Fruit fly (Drosophila melanogaster) whole organism, embryonic: ENCODE measurements around the gene CG11085.

Source experiments
- Adf1 ChIP-seq: fragments of 200-800 bp; sonication (Bioruptor generic); IDR thresholded peaks from 2 replicates; pipeline ENCODE4 v1.3.6; 2022; ENCODE audit warnings: missing biosample characterization, missing genetic modification characterization
- BEAF-32 ChIP-seq: fragments of 200-800 bp; sonication (Bioruptor generic); optimal IDR thresholded peaks from 3 replicates; lab custom pipeline; 2017; ENCODE audit warnings: missing biosample characterization, missing genetic modification characterization, mild to moderate bottlenecking, moderate library complexity, missing genetic modification reagents
- Blimp-1 ChIP-seq: fragments of 200-800 bp; sonication (Bioruptor generic); optimal IDR thresholded peaks from 3 replicates; lab custom pipeline; 2018; ENCODE audit warnings: missing biosample characterization, missing genetic modification characterization, mild to moderate bottlenecking, moderate library complexity, missing genetic modification reagents
- CG10267 ChIP-seq: fragments of 200-800 bp; sonication (Bioruptor generic); optimal IDR thresholded peaks from 2 replicates; lab custom pipeline; 2018; ENCODE audit warnings: missing biosample characterization, mild to moderate bottlenecking, missing genetic modification characterization, moderate library complexity
- CG10654 ChIP-seq: fragments of 200-800 bp; sonication (Bioruptor generic); optimal IDR thresholded peaks from 2 replicates; lab custom pipeline; 2016; ENCODE audit warnings: missing biosample characterization, missing genetic modification characterization
- CG12769 ChIP-seq: fragments of 200-800 bp; sonication (Bioruptor generic); optimal IDR thresholded peaks from 2 replicates; lab custom pipeline; 2019; ENCODE audit warnings: missing biosample characterization, mild to moderate bottlenecking, missing genetic modification characterization, moderate library complexity
- CG13624 ChIP-seq: fragments of 200-800 bp; sonication (Bioruptor generic); optimal IDR thresholded peaks from 2 replicates; lab custom pipeline; 2016; ENCODE audit warnings: missing biosample characterization, missing genetic modification characterization
- CG14667 ChIP-seq: fragments of 200-800 bp; sonication (Bioruptor generic); IDR thresholded peaks from 2 replicates; pipeline ENCODE4 v1.3.6; 2022; ENCODE audit warnings: missing biosample characterization, missing genetic modification characterization
- CG15269 ChIP-seq: fragments of 200-800 bp; sonication (Bioruptor generic); optimal IDR thresholded peaks from 2 replicates; lab custom pipeline; 2018; ENCODE audit warnings: missing biosample characterization, mild to moderate bottlenecking, missing genetic modification characterization, moderate library complexity
- CG16779 ChIP-seq: fragments of 200-800 bp; sonication (Bioruptor generic); IDR thresholded peaks from 2 replicates; pipeline ENCODE4 v1.3.6; 2022; ENCODE audit warnings: missing biosample characterization, missing genetic modification characterization
- CG16813 ChIP-seq: fragments of 200-800 bp; sonication (Bioruptor generic); IDR thresholded peaks from 3 replicates; pipeline ENCODE4 v1.3.6; 2022; ENCODE audit warnings: missing biosample characterization, missing genetic modification characterization; ENCODE audit not compliant: partially characterized antibody
- CG16863 ChIP-seq: fragments of 200-800 bp; sonication (Bioruptor generic); optimal IDR thresholded peaks from 3 replicates; lab custom pipeline; 2016; ENCODE audit warnings: missing biosample characterization, missing genetic modification characterization
- CG17186 ChIP-seq: fragments of 200-800 bp; sonication (Bioruptor generic); optimal IDR thresholded peaks from 3 replicates; lab custom pipeline; 2017; ENCODE audit warnings: missing biosample characterization, missing genetic modification reagents, missing genetic modification characterization
- CG17612 ChIP-seq: fragments of 200-800 bp; sonication (Bioruptor generic); IDR thresholded peaks from 2 replicates; pipeline ENCODE4 v1.3.6; 2022; ENCODE audit warnings: missing biosample characterization, missing genetic modification characterization
- CG31388 ChIP-seq: fragments of 200-800 bp; sonication (Bioruptor generic); optimal IDR thresholded peaks from 2 replicates; lab custom pipeline; 2016; ENCODE audit warnings: missing biosample characterization, missing genetic modification characterization
- CG3995 ChIP-seq: fragments of 200-800 bp; sonication (Bioruptor generic); optimal IDR thresholded peaks from 3 replicates; lab custom pipeline; 2016; ENCODE audit warnings: missing biosample characterization, missing genetic modification characterization
- CG4328 ChIP-seq: fragments of 200-800 bp; sonication (Bioruptor generic); optimal IDR thresholded peaks from 3 replicates; lab custom pipeline; 2017; ENCODE audit warnings: missing biosample characterization, missing genetic modification reagents, missing genetic modification characterization
- CG43689 ChIP-seq: fragments of 200-800 bp; sonication (Bioruptor generic); IDR thresholded peaks from 2 replicates; pipeline ENCODE4 v1.3.6; 2022; ENCODE audit warnings: missing biosample characterization, missing genetic modification characterization
- CG7928 ChIP-seq: fragments of 200-800 bp; sonication (Bioruptor generic); optimal IDR thresholded peaks from 2 replicates; lab custom pipeline; 2017; ENCODE audit warnings: missing biosample characterization, mild to moderate bottlenecking, missing genetic modification characterization
- CG8089 ChIP-seq: fragments of 200-800 bp; sonication (Bioruptor generic); optimal IDR thresholded peaks from 3 replicates; lab custom pipeline; 2016; ENCODE audit warnings: missing biosample characterization, missing genetic modification characterization
- CG9797 ChIP-seq: fragments of 200-800 bp; sonication (Bioruptor generic); optimal IDR thresholded peaks from 3 replicates; lab custom pipeline; 2018; ENCODE audit warnings: missing biosample characterization, mild to moderate bottlenecking, missing genetic modification characterization
- Dfd ChIP-seq, 2 experiments: fragments of >200 bp; optimal IDR thresholded peaks; 2 replicates each; lab custom pipeline; 2017; ENCODE audit warnings: missing biosample characterization in 2 of 2, missing genetic modification characterization in 2 of 2
- Gug ChIP-seq: fragments of 200-800 bp; sonication (Bioruptor generic); IDR thresholded peaks from 4 replicates; pipeline ENCODE4 v1.3.6; 2022; ENCODE audit warnings: missing biosample characterization, missing genetic modification characterization
- Lhr ChIP-seq: fragments of 200-800 bp; sonication (Bioruptor generic); optimal IDR thresholded peaks from 3 replicates; lab custom pipeline; 2017; ENCODE audit warnings: mild to moderate bottlenecking, missing biosample characterization, missing genetic modification reagents, missing genetic modification characterization
- MESR4 ChIP-seq: fragments of 200-800 bp; sonication (Bioruptor generic); optimal IDR thresholded peaks from 2 replicates; lab custom pipeline; 2018; ENCODE audit warnings: missing biosample characterization, mild to moderate bottlenecking, missing genetic modification characterization, moderate library complexity
- Med ChIP-seq: fragments of 200-800 bp; sonication (Bioruptor generic); peaks from one replicate; lab custom pipeline; 2016; ENCODE audit warnings: missing biosample characterization, missing genetic modification characterization, mild to moderate bottlenecking, inconsistent platforms, moderate library complexity
- Meics ChIP-seq: fragments of 200-800 bp; sonication (Bioruptor generic); optimal IDR thresholded peaks from 2 replicates; lab custom pipeline; 2017; ENCODE audit warnings: missing biosample characterization, mild to moderate bottlenecking, missing genetic modification characterization
- Mrtf ChIP-seq: fragments of 200-800 bp; sonication (Bioruptor generic); IDR thresholded peaks from 3 replicates; pipeline ENCODE4 v1.3.6; 2022; ENCODE audit warnings: missing biosample characterization, missing genetic modification characterization
- Myb ChIP-seq: fragments of 200-800 bp; sonication (Bioruptor generic); optimal IDR thresholded peaks from 2 replicates; lab custom pipeline; 2016; ENCODE audit warnings: missing biosample characterization, missing genetic modification characterization
- Trl ChIP-seq, 3 experiments: fragments of >200 bp in 2 of 3; fragments of 200-800 bp in 1 of 3; sonication (Bioruptor generic) in 1 of 3; optimal IDR thresholded peaks; 2 replicates in 1 of 3; 3 replicates in 2 of 3; lab custom pipeline; 2016 to 2017; ENCODE audit warnings: missing biosample characterization in 1 of 3, missing genetic modification characterization in 1 of 3
- bab2 ChIP-seq: fragments of 200-800 bp; sonication (Bioruptor generic); optimal IDR thresholded peaks from 2 replicates; lab custom pipeline; 2016; ENCODE audit warnings: missing biosample characterization, missing genetic modification characterization
- cato ChIP-seq: fragments of 200-800 bp; sonication (Bioruptor generic); optimal IDR thresholded peaks from 2 replicates; lab custom pipeline; 2016; ENCODE audit warnings: missing biosample characterization, missing genetic modification characterization, borderline replicate concordance
- dimm ChIP-seq: fragments of 200-800 bp; sonication (Bioruptor generic); IDR thresholded peaks from 2 replicates; pipeline ENCODE4 v1.3.6; 2022; ENCODE audit warnings: missing biosample characterization, missing genetic modification characterization
- dmrt99B ChIP-seq: fragments of 200-800 bp; sonication (Bioruptor generic); optimal IDR thresholded peaks from 2 replicates; lab custom pipeline; 2018; ENCODE audit warnings: missing biosample characterization, mild to moderate bottlenecking, missing genetic modification characterization, moderate library complexity
- ems ChIP-seq: fragments of 200-800 bp; sonication (Bioruptor generic); optimal IDR thresholded peaks from 3 replicates; lab custom pipeline; 2016; ENCODE audit warnings: missing biosample characterization, missing genetic modification characterization
- fd102C ChIP-seq: fragments of 200-800 bp; sonication (Bioruptor generic); optimal IDR thresholded peaks from 2 replicates; lab custom pipeline; 2018; ENCODE audit warnings: missing biosample characterization, mild to moderate bottlenecking, missing genetic modification characterization, moderate library complexity
- fd64A ChIP-seq: fragments of 200-800 bp; sonication (Bioruptor generic); optimal IDR thresholded peaks from 3 replicates; lab custom pipeline; 2018; ENCODE audit warnings: missing biosample characterization, mild to moderate bottlenecking, missing genetic modification characterization
- gt ChIP-seq: fragments of 200-800 bp; sonication (Bioruptor generic); IDR thresholded peaks from 2 replicates; pipeline ENCODE4 v1.3.6; 2022; ENCODE audit warnings: missing biosample characterization, missing genetic modification characterization
- hkb ChIP-seq, 2 experiments: fragments of 200-800 bp in 1 of 2; fragments of >200 bp in 1 of 2; sonication (Bioruptor generic) in 1 of 2; IDR thresholded peaks in 1 of 2; optimal IDR thresholded peaks in 1 of 2; 2 replicates each; pipeline versions ENCODE4 v1.3.6 to Lab custom; 2017 to 2022; ENCODE audit warnings: missing biosample characterization in 1 of 2, missing genetic modification characterization in 1 of 2
- knrl ChIP-seq: fragments of 200-800 bp; sonication (Bioruptor generic); IDR thresholded peaks from 3 replicates; pipeline ENCODE4 v1.3.6; 2022; ENCODE audit warnings: missing biosample characterization, missing genetic modification characterization; ENCODE audit not compliant: partially characterized antibody
- maf-S ChIP-seq: fragments of 200-800 bp; sonication (Bioruptor generic); optimal IDR thresholded peaks from 2 replicates; lab custom pipeline; 2016; ENCODE audit warnings: missing biosample characterization, missing genetic modification characterization
- psq ChIP-seq: fragments of 200-800 bp; sonication (Bioruptor generic); optimal IDR thresholded peaks from 2 replicates; lab custom pipeline; 2017; ENCODE audit warnings: missing biosample characterization, missing genetic modification characterization
- ranshi ChIP-seq: fragments of 200-800 bp; sonication (Bioruptor generic); IDR thresholded peaks from 2 replicates; pipeline ENCODE4 v1.3.6; 2022; ENCODE audit warnings: missing biosample characterization, missing genetic modification characterization
- sc ChIP-seq, 3 experiments: fragments of >200 bp in 2 of 3; fragments of 200-800 bp in 1 of 3; sonication (Bioruptor generic) in 1 of 3; optimal IDR thresholded peaks; 2 replicates in 2 of 3; 3 replicates in 1 of 3; lab custom pipeline; 2017; ENCODE audit warnings: mild to moderate bottlenecking in 1 of 3, missing biosample characterization in 1 of 3, missing genetic modification characterization in 1 of 3, missing genetic modification reagents in 1 of 3
- sens-2 ChIP-seq: fragments of 200-800 bp; sonication (Bioruptor generic); IDR thresholded peaks from 2 replicates; pipeline ENCODE4 v1.3.6; 2022; ENCODE audit warnings: missing biosample characterization, missing genetic modification characterization
- sqz ChIP-seq: fragments of 200-800 bp; sonication (Bioruptor generic); optimal IDR thresholded peaks from 3 replicates; lab custom pipeline; 2018; ENCODE audit warnings: missing biosample characterization, mild to moderate bottlenecking, missing genetic modification characterization
- tna ChIP-seq: fragments of 200-800 bp; sonication (Bioruptor generic); IDR thresholded peaks from 2 replicates; pipeline ENCODE4 v1.3.6; 2022; ENCODE audit warnings: missing biosample characterization, missing genetic modification characterization; ENCODE audit not compliant: partially characterized antibody
- unc-4 ChIP-seq: fragments of 200-800 bp; sonication (Bioruptor generic); IDR thresholded peaks from 2 replicates; pipeline ENCODE4 v1.3.6; 2022; ENCODE audit warnings: missing biosample characterization, missing genetic modification characterization; ENCODE audit not compliant: partially characterized antibody
- wek ChIP-seq: fragments of 200-800 bp; sonication (Bioruptor generic); optimal IDR thresholded peaks from 3 replicates; lab custom pipeline; 2018; ENCODE audit warnings: missing biosample characterization, mild to moderate bottlenecking, missing genetic modification characterization, moderate library complexity

Gene CG11085

dm6 chrX:12629564-12629963 lies 13.4 kb downstream of the CG11085 start, which contains the start of the genes Aven and CG2540 (continued):
- peak; percentile 88 for TF ChIP-seq CG15269 (tag; lab: Kevin White, UChicago)
- TF ChIP-seq BEAF-32 (GFP tag; lab: Kevin White, UChicago), result peak; percentile 14
- TF ChIP-seq CG16779, result no peak
- no peak for TF ChIP-seq CG13624 (GFP tag; lab: Kevin White, UChicago)
- TF ChIP-seq fd64A (GFP tag; lab: Kevin White, UChicago), result no peak
- TF ChIP-seq CG9797 (GFP tag; lab: Kevin White, UChicago), result peak; percentile 11
- peak; percentile 7; the same call in 1 of the 2 replicates for TF ChIP-seq sens-2 (GFP tag; lab: Robert Waterston, UW)
- no peak for TF ChIP-seq Myb
- no peak for TF ChIP-seq dimm (GFP tag; lab: Robert Waterston, UW)
- 0 out of 4 replicates have a peak, but pooled peaks have one; percentile 8 for TF ChIP-seq Gug
- no peak for TF ChIP-seq Trl (optimal IDR thresholded peaks at IDR 0.05; lab: Kevin White, UChicago)
- TF ChIP-seq Trl (GFP tag; optimal IDR thresholded peaks at IDR 0.05; lab: Kevin White, UChicago), result no peak
- TF ChIP-seq CG10267 (tag; lab: Kevin White, UChicago), result peak; percentile 84
- TF ChIP-seq CG17612 (GFP tag; lab: Robert Waterston, UW), result no peak
- no peak for TF ChIP-seq MESR4 (GFP tag; lab: Kevin White, UChicago)
- TF ChIP-seq ranshi (GFP tag; lab: Robert Waterston, UW), result peak; percentile 77
- TF ChIP-seq wek, result no peak
- no peak for TF ChIP-seq psq (GFP tag; lab: Kevin White, UChicago)
- TF ChIP-seq CG7928 (GFP tag; lab: Kevin White, UChicago), result peak; percentile 42
- TF ChIP-seq cato (GFP tag; lab: Kevin White, UChicago), result peak; percentile 22
- TF ChIP-seq Mrtf, result 0 out of 3 replicates have a peak, but pooled peaks have one; percentile 30
- peak; percentile 40; the same call in 1 of the 2 replicates for TF ChIP-seq unc-4 (GFP tag; lab: Robert Waterston, UW)
- TF ChIP-seq Lhr (GFP tag; lab: Kevin White, UChicago), result peak; percentile 28
- TF ChIP-seq CG16863 (GFP tag; lab: Kevin White, UChicago), result no peak
- TF ChIP-seq CG10654, result peak; percentile 52
- TF ChIP-seq CG12769, result no peak
- no peak for TF ChIP-seq tna (GFP tag; lab: Robert Waterston, UW)
- no peak for TF ChIP-seq knrl (GFP tag; lab: Robert Waterston, UW)
- TF ChIP-seq Dfd (GFP tag; optimal IDR thresholded peaks at IDR 0.05; lab: Kevin White, UChicago), result no peak
- TF ChIP-seq CG4328, result peak; percentile 87
- peak; percentile 28 for TF ChIP-seq Med (GFP tag; lab: Kevin White, UChicago)
- TF ChIP-seq sc (optimal IDR thresholded peaks at IDR 0.05; lab: Kevin White, UChicago), result no peak
- TF ChIP-seq sc (GFP tag; optimal IDR thresholded peaks at IDR 0.05; lab: Kevin White, UChicago), result peak; percentile 52
- TF ChIP-seq CG14667 (GFP tag; lab: Robert Waterston, UW), result peak; percentile 42; the same call in 1 of the 2 replicates
- no peak for TF ChIP-seq hkb (optimal IDR thresholded peaks at IDR 0.05; lab: Kevin White, UChicago)
- TF ChIP-seq hkb (GFP tag; IDR thresholded peaks at IDR 0.05; lab: Robert Waterston, UW), result peak; percentile 77
- TF ChIP-seq dmrt99B (tag; lab: Kevin White, UChicago), result peak; percentile 86
- no peak for TF ChIP-seq CG16813 (GFP tag; lab: Robert Waterston, UW)
- no peak for TF ChIP-seq gt (GFP tag; lab: Robert Waterston, UW)
- no peak for TF ChIP-seq maf-S
- TF ChIP-seq sqz, result peak; percentile 62
- TF ChIP-seq bab2 (GFP tag; lab: Kevin White, UChicago), result no peak
- TF ChIP-seq Blimp-1 (GFP tag; lab: Kevin White, UChicago), result peak; percentile 81
- TF ChIP-seq CG3995 (GFP tag; lab: Kevin White, UChicago), result no peak
- 0 out of 2 replicates have a peak, but pooled peaks have one; percentile 21 for TF ChIP-seq Adf1 (GFP tag; lab: Robert Waterston, UW)
- TF ChIP-seq CG8089, result no peak
- TF ChIP-seq Meics, result peak; percentile 87
- no peak for TF ChIP-seq ems
- no peak for TF ChIP-seq CG17186 (GFP tag; lab: Kevin White, UChicago)
- no peak for TF ChIP-seq fd102C (GFP tag; lab: Kevin White, UChicago)
- TF ChIP-seq CG31388, result peak; percentile 28
- no peak for TF ChIP-seq CG43689 (GFP tag; lab: Robert Waterston, UW)
